Worm (Caenorhabditis elegans) whole organism, mixed stage, embryonic: ENCODE results near the gene him-17.

Experiments
- M03D4.4 ChIP-seq: sonication (generic microtip); optimal IDR thresholded peaks from 2 replicates; lab custom pipeline; 2017; ENCODE audit warnings: mild to moderate bottlenecking, missing genetic modification characterization, missing compliant biosample characterization
- bed-3 ChIP-seq: fragments of 200-800 bp; sonication (Bioruptor generic); optimal IDR thresholded peaks from 3 replicates; lab custom pipeline; 2018; ENCODE audit warnings: mild to moderate bottlenecking, missing genetic modification characterization, moderate library complexity, missing compliant biosample characterization
- blmp-1 ChIP-seq: fragments of 150-350 bp; optimal IDR thresholded peaks from 2 replicates; lab custom pipeline; 2014; ENCODE audit warnings: missing biosample characterization, missing genetic modification characterization
- ceh-39 ChIP-seq: fragments of 150-350 bp; optimal IDR thresholded peaks from 2 replicates; lab custom pipeline; 2014; ENCODE audit warnings: missing biosample characterization, missing genetic modification characterization
- ceh-43 ChIP-seq: fragments of 200-800 bp; sonication (Bioruptor generic); optimal IDR thresholded peaks from 2 replicates; lab custom pipeline; 2018; ENCODE audit warnings: mild to moderate bottlenecking, missing genetic modification characterization, moderate library complexity, missing compliant biosample characterization
- ceh-83 ChIP-seq: fragments of 200-800 bp; sonication (Bioruptor generic); optimal IDR thresholded peaks from 2 replicates; lab custom pipeline; 2018; ENCODE audit warnings: mild to moderate bottlenecking, missing genetic modification characterization, missing compliant biosample characterization
- ces-1 ChIP-seq: fragments of 150-350 bp; optimal IDR thresholded peaks from 2 replicates; lab custom pipeline; 2014; ENCODE audit warnings: missing biosample characterization, missing genetic modification reagents, missing genetic modification characterization
- cnd-1 ChIP-seq: fragments of 200-800 bp; sonication (Bioruptor generic); optimal IDR thresholded peaks from 2 replicates; lab custom pipeline; 2018; ENCODE audit warnings: mild to moderate bottlenecking, missing genetic modification characterization, missing compliant biosample characterization
- drap-1 ChIP-seq: fragments of 200-800 bp; sonication (Bioruptor generic); optimal IDR thresholded peaks from 3 replicates; lab custom pipeline; 2018; ENCODE audit warnings: mild to moderate bottlenecking, missing genetic modification characterization, missing compliant biosample characterization
- elt-1 ChIP-seq: sonication (generic microtip); optimal IDR thresholded peaks from 2 replicates; lab custom pipeline; 2017; ENCODE audit warnings: missing genetic modification characterization, mild to moderate bottlenecking, missing compliant biosample characterization, antibody characterized with exemption, moderate library complexity, borderline replicate concordance; ENCODE audit not compliant: insufficient read depth
- elt-3 ChIP-seq: fragments of 150-350 bp; optimal IDR thresholded peaks from 2 replicates; lab custom pipeline; 2014; ENCODE audit warnings: missing biosample characterization, missing genetic modification characterization
- flh-1 ChIP-seq: fragments of 200-800 bp; sonication (Bioruptor generic); optimal IDR thresholded peaks from 2 replicates; lab custom pipeline; 2018; ENCODE audit warnings: mild to moderate bottlenecking, missing genetic modification characterization, moderate library complexity, missing compliant biosample characterization
- ham-2 ChIP-seq: fragments of 200-800 bp; sonication (Bioruptor generic); optimal IDR thresholded peaks from 2 replicates; lab custom pipeline; 2018; ENCODE audit warnings: mild to moderate bottlenecking, missing genetic modification characterization, missing compliant biosample characterization
- hlh-1 ChIP-seq: fragments of 150-350 bp; optimal IDR thresholded peaks from 2 replicates; lab custom pipeline; 2014; ENCODE audit warnings: missing biosample characterization, missing genetic modification reagents, missing genetic modification characterization
- lin-13 ChIP-seq: fragments of 150-350 bp; optimal IDR thresholded peaks from 2 replicates; lab custom pipeline; 2014; ENCODE audit warnings: missing biosample characterization, missing genetic modification characterization
- lin-32 ChIP-seq: fragments of 200-800 bp; sonication (Bioruptor generic); optimal IDR thresholded peaks from 2 replicates; lab custom pipeline; 2018; ENCODE audit warnings: mild to moderate bottlenecking, missing genetic modification characterization, missing compliant biosample characterization
- lsy-2 ChIP-seq: fragments of 150-350 bp; optimal IDR thresholded peaks from 2 replicates; lab custom pipeline; 2014; ENCODE audit warnings: missing biosample characterization, missing genetic modification characterization
- mab-5 ChIP-seq: fragments of 150-350 bp; optimal IDR thresholded peaks from 2 replicates; lab custom pipeline; 2014; ENCODE audit warnings: missing biosample characterization, missing genetic modification characterization
- mep-1 ChIP-seq: fragments of 150-350 bp; optimal IDR thresholded peaks from 2 replicates; lab custom pipeline; 2017; ENCODE audit warnings: missing biosample characterization, missing genetic modification reagents, missing genetic modification characterization, inconsistent platforms
- mls-2 ChIP-seq: sonication (generic microtip); optimal IDR thresholded peaks from 2 replicates; lab custom pipeline; 2016; ENCODE audit warnings: mild to moderate bottlenecking, missing genetic modification characterization, moderate library complexity, missing compliant biosample characterization
- nhr-12 ChIP-seq: fragments of 150-350 bp; optimal IDR thresholded peaks from 2 replicates; lab custom pipeline; 2014; ENCODE audit warnings: missing biosample characterization, missing genetic modification characterization
- nhr-2 ChIP-seq: fragments of 150-350 bp; optimal IDR thresholded peaks from 2 replicates; lab custom pipeline; 2014; ENCODE audit warnings: missing biosample characterization, missing genetic modification characterization
- nhr-237 ChIP-seq: fragments of 150-350 bp; optimal IDR thresholded peaks from 2 replicates; lab custom pipeline; 2014; ENCODE audit warnings: missing biosample characterization, missing genetic modification characterization
- nhr-28 ChIP-seq: fragments of 150-350 bp; optimal IDR thresholded peaks from 2 replicates; lab custom pipeline; 2014; ENCODE audit warnings: missing biosample characterization, missing genetic modification characterization
- nhr-76 ChIP-seq: sonication (generic microtip); optimal IDR thresholded peaks from 2 replicates; lab custom pipeline; 2017; ENCODE audit warnings: missing biosample characterization, missing genetic modification characterization
- pha-4 ChIP-seq: fragments of 150-350 bp; optimal IDR thresholded peaks from 2 replicates; lab custom pipeline; 2018; ENCODE audit warnings: missing biosample characterization, missing genetic modification reagents, missing genetic modification characterization
- sem-2 ChIP-seq: fragments of 200-800 bp; sonication (Bioruptor generic); optimal IDR thresholded peaks from 2 replicates; lab custom pipeline; 2018; ENCODE audit warnings: mild to moderate bottlenecking, missing genetic modification characterization, missing compliant biosample characterization
- snpc-4 ChIP-seq: fragments of 150-350 bp; optimal IDR thresholded peaks from 2 replicates; lab custom pipeline; 2014; ENCODE audit warnings: missing biosample characterization, missing genetic modification characterization
- sptf-1 ChIP-seq: sonication (generic microtip); optimal IDR thresholded peaks from 2 replicates; lab custom pipeline; 2017; ENCODE audit warnings: mild to moderate bottlenecking, missing genetic modification characterization, moderate library complexity, missing compliant biosample characterization
- tbx-8 ChIP-seq: fragments of 200-800 bp; sonication (Bioruptor generic); optimal IDR thresholded peaks from 2 replicates; lab custom pipeline; 2018; ENCODE audit warnings: mild to moderate bottlenecking, missing genetic modification characterization, moderate library complexity, missing compliant biosample characterization
- unc-120 ChIP-seq: sonication (generic microtip); optimal IDR thresholded peaks from 2 replicates; lab custom pipeline; 2017; ENCODE audit warnings: missing genetic modification characterization, missing compliant biosample characterization; ENCODE audit not compliant: poor library complexity, severe bottlenecking
- unc-39 ChIP-seq: fragments of 150-350 bp; optimal IDR thresholded peaks from 2 replicates; lab custom pipeline; 2014; ENCODE audit warnings: missing biosample characterization, missing genetic modification characterization
- unc-62 ChIP-seq: fragments of 150-350 bp; optimal IDR thresholded peaks from 2 replicates; lab custom pipeline; 2014; ENCODE audit warnings: missing biosample characterization, missing genetic modification reagents, missing genetic modification characterization
- zip-8 ChIP-seq: fragments of 150-350 bp; optimal IDR thresholded peaks from 2 replicates; lab custom pipeline; 2014; ENCODE audit warnings: missing biosample characterization, missing genetic modification characterization
- ztf-11 ChIP-seq: fragments of 150-350 bp; optimal IDR thresholded peaks from 2 replicates; lab custom pipeline; 2014; ENCODE audit warnings: missing biosample characterization, missing genetic modification characterization

him-17 gene

DNA sequence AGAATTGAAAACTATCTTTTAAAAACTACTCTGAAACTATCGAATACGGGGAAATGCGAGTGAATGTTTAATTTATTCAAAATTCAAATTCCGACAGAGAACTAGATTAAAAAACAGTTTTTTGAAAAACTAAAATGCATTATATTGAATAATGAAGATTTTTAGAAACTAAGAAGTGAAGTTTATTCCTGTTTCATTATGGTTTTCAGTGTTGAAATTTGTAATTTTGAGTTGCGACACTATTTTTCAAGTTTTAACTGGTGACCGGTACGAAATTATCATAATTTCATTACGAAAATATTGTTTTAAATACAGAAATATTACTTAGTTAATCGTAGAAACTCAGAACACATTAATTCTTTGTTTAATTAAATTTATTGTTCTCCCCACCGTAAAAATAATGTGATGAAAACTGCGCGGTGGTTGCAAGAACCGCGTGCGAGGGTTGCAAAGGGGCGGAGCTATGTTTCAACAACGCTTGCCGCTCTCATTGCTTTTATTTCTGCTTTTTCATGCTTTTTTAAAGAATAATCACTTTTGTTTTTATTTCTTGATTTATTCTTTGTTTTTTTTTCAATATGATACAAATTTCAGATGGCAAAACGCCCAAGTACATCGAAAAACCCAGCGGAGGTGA lies at the start of gene him-17:
Gene him-17 (plus strand): TSS at position 595 of the 637 bp plus-strand sequence.
- TF ChIP-seq bed-3: peak; percentile 42
- no peak for TF ChIP-seq snpc-4 (tag; lab: Kevin White, UChicago)
- TF ChIP-seq ham-2 (GFP tag; lab: Kevin White, UChicago): peak; percentile 39
- TF ChIP-seq cnd-1: peak; percentile 44
- no peak for TF ChIP-seq zip-8 (tag; lab: Kevin White, UChicago)
- TF ChIP-seq lin-13: peak; percentile 47
- peak; percentile 72 for TF ChIP-seq sptf-1
- no peak for TF ChIP-seq ces-1 (GFP tag; lab: Kevin White, UChicago)
- TF ChIP-seq flh-1 (GFP tag; lab: Kevin White, UChicago): no peak
- TF ChIP-seq unc-39 (tag; lab: Kevin White, UChicago): no peak
- peak; percentile 54 for TF ChIP-seq drap-1 (GFP tag; lab: Kevin White, UChicago)
- TF ChIP-seq ztf-11 (tag; lab: Kevin White, UChicago): peak; percentile 27
- no peak for TF ChIP-seq nhr-12 (tag; lab: Kevin White, UChicago)
- peak; percentile 43 for TF ChIP-seq unc-120 (tag; lab: Kevin White, UChicago)
- peak; percentile 40 for TF ChIP-seq elt-1
- peak; percentile 65 for TF ChIP-seq mab-5 (tag; lab: Kevin White, UChicago)
- peak; percentile 85 for TF ChIP-seq mls-2
- TF ChIP-seq lsy-2 (tag; lab: Kevin White, UChicago): peak; percentile 2
- no peak for TF ChIP-seq nhr-2 (tag; lab: Kevin White, UChicago)
- no peak for TF ChIP-seq nhr-76
- TF ChIP-seq M03D4.4 (tag; lab: Kevin White, UChicago): peak; percentile 67
- peak; percentile 47 for TF ChIP-seq hlh-1 (tag; lab: Kevin White, UChicago)
- peak; percentile 49 for TF ChIP-seq sem-2 (GFP tag; lab: Kevin White, UChicago)
- TF ChIP-seq tbx-8 (GFP tag; lab: Kevin White, UChicago): no peak
- peak; percentile 72 for TF ChIP-seq mep-1
- no peak for TF ChIP-seq nhr-28 (tag; lab: Kevin White, UChicago)
- no peak for TF ChIP-seq elt-3 (tag; lab: Kevin White, UChicago)
- peak; percentile 19 for TF ChIP-seq ceh-83 (GFP tag; lab: Kevin White, UChicago)
- TF ChIP-seq ceh-43 (GFP tag; lab: Kevin White, UChicago): peak; percentile 61
- TF ChIP-seq blmp-1 (tag; lab: Kevin White, UChicago): no peak
- TF ChIP-seq nhr-237 (tag; lab: Kevin White, UChicago): peak; percentile 2
- peak; percentile 57 for TF ChIP-seq pha-4
- no peak for TF ChIP-seq unc-62 (GFP tag; lab: Kevin White, UChicago)
- no peak for TF ChIP-seq ceh-39 (tag; lab: Kevin White, UChicago)
- TF ChIP-seq lin-32: no peak

DNA sequence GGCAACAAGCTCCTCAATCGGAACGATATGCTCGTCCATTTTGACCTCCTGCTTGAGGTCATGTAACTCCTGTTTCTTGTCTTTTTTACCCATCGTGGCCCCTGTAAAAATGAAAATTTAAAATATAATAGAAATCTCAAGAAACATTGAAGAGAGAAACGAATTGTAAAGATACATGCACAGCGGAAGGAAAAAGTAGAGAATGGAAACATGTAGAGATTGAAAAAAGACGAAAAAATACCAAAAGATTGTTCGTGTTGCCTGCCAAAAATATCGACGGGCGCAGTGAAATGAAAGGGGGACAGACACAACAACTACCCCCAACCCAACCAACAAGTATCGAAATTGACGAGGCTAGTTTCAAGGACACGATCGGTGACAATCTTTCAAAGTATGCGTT lies 46.6 kb upstream of the him-17 start, which contains the start of gene eat-6:
Gene eat-6 (minus strand): TSS at position 101 of the 400 bp plus-strand sequence.
- TF ChIP-seq drap-1 (GFP tag; lab: Kevin White, UChicago) (no peak), lin-32 (no peak), pha-4 (no peak), ham-2 (GFP tag; lab: Kevin White, UChicago) (no peak), ces-1 (GFP tag; lab: Kevin White, UChicago) (no peak), unc-62 (GFP tag; lab: Kevin White, UChicago) (no peak), sem-2 (GFP tag; lab: Kevin White, UChicago) (no peak), bed-3 (no peak), nhr-76 (no peak), lin-13 (no peak), nhr-28 (tag; lab: Kevin White, UChicago) (no peak), ztf-11 (tag; lab: Kevin White, UChicago) (no peak), nhr-2 (tag; lab: Kevin White, UChicago) (no peak), nhr-12 (tag; lab: Kevin White, UChicago) (no peak)

DNA sequence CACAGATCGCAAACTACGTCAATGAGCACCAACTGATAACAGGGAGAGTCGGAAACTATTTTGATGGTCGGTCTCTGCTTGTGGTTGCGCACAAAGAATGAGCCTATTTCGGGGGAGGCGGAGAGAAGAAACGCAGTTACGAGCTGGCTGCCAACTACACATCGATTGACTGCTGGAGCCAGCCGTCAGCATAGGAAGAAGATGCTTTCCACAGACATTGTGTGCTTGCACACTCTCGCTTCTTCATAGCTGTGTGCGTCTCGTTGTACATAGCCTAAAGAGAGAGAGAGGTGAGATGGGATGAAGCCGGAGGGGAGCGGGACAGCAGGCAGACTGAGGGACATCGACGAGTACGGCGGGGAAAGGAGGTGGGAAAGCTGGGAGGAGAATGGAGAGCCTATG lies 46.1 kb upstream of the him-17 start:
- no peak for TF ChIP-seq ztf-11 (tag; lab: Kevin White, UChicago)
- TF ChIP-seq mep-1: peak; percentile 33
- TF ChIP-seq nhr-28 (tag; lab: Kevin White, UChicago): no peak
- TF ChIP-seq pha-4: peak; percentile 62
- no peak for TF ChIP-seq zip-8 (tag; lab: Kevin White, UChicago)
- peak; percentile 54 for TF ChIP-seq ces-1 (GFP tag; lab: Kevin White, UChicago)
- TF ChIP-seq tbx-8 (GFP tag; lab: Kevin White, UChicago): no peak
- no peak for TF ChIP-seq sem-2 (GFP tag; lab: Kevin White, UChicago)
- TF ChIP-seq flh-1 (GFP tag; lab: Kevin White, UChicago): no peak
- peak; percentile 91 for TF ChIP-seq unc-120 (tag; lab: Kevin White, UChicago)
- TF ChIP-seq ceh-39 (tag; lab: Kevin White, UChicago): no peak
- TF ChIP-seq unc-39 (tag; lab: Kevin White, UChicago): no peak
- TF ChIP-seq cnd-1: no peak
- TF ChIP-seq lin-13: no peak
- TF ChIP-seq nhr-76: no peak
- TF ChIP-seq drap-1 (GFP tag; lab: Kevin White, UChicago): peak; percentile 30
- TF ChIP-seq unc-62 (GFP tag; lab: Kevin White, UChicago): no peak
- TF ChIP-seq hlh-1 (tag; lab: Kevin White, UChicago): peak; percentile 80
- TF ChIP-seq snpc-4 (tag; lab: Kevin White, UChicago): no peak
- no peak for TF ChIP-seq ceh-43 (GFP tag; lab: Kevin White, UChicago)
- TF ChIP-seq ham-2 (GFP tag; lab: Kevin White, UChicago): peak; percentile 54
- no peak for TF ChIP-seq mab-5 (tag; lab: Kevin White, UChicago)
- peak; percentile 49 for TF ChIP-seq M03D4.4 (tag; lab: Kevin White, UChicago)
- TF ChIP-seq nhr-12 (tag; lab: Kevin White, UChicago): no peak
- no peak for TF ChIP-seq lsy-2 (tag; lab: Kevin White, UChicago)
- TF ChIP-seq blmp-1 (tag; lab: Kevin White, UChicago): no peak
- peak; percentile 70 for TF ChIP-seq ceh-83 (GFP tag; lab: Kevin White, UChicago)
- TF ChIP-seq elt-1: no peak
- peak; percentile 18 for TF ChIP-seq nhr-237 (tag; lab: Kevin White, UChicago)
- no peak for TF ChIP-seq elt-3 (tag; lab: Kevin White, UChicago)
- no peak for TF ChIP-seq bed-3
- TF ChIP-seq mls-2: no peak
- no peak for TF ChIP-seq nhr-2 (tag; lab: Kevin White, UChicago)
- peak; percentile 29 for TF ChIP-seq sptf-1
- no peak for TF ChIP-seq lin-32
